Fruit fly (Drosophila melanogaster) whole organism, embryonic: ENCODE measurements around the gene CG45066.

ENCODE experiments used
- Antp ChIP-seq: fragments of 200-800 bp; sonication (Bioruptor generic); optimal IDR thresholded peaks from 3 replicates; lab custom pipeline; 2016; ENCODE audit warnings: missing biosample characterization, missing genetic modification characterization
- BtbVII ChIP-seq: fragments of 200-800 bp; sonication (Bioruptor generic); optimal IDR thresholded peaks from 3 replicates; lab custom pipeline; 2017; ENCODE audit warnings: missing biosample characterization, mild to moderate bottlenecking, missing genetic modification characterization
- CG10959 ChIP-seq: fragments of 200-800 bp; sonication (Bioruptor generic); IDR thresholded peaks from 2 replicates; pipeline ENCODE4 v1.3.6; 2022; ENCODE audit warnings: missing biosample characterization, missing genetic modification characterization
- CG11456 ChIP-seq: fragments of 200-800 bp; sonication (Bioruptor generic); IDR thresholded peaks from 3 replicates; pipeline ENCODE4 v1.3.6; 2022; ENCODE audit warnings: missing biosample characterization, missing genetic modification characterization
- CG13123 ChIP-seq: fragments of 200-800 bp; sonication (Bioruptor generic); optimal IDR thresholded peaks from 2 replicates; lab custom pipeline; 2016; ENCODE audit warnings: missing biosample characterization, missing genetic modification characterization
- CG13894 ChIP-seq: fragments of 200-800 bp; sonication (Bioruptor generic); optimal IDR thresholded peaks from 3 replicates; lab custom pipeline; 2018; ENCODE audit warnings: missing biosample characterization, mild to moderate bottlenecking, missing genetic modification characterization, moderate library complexity
- CG14050 ChIP-seq: fragments of 200-800 bp; sonication (Bioruptor generic); IDR thresholded peaks from 3 replicates; pipeline ENCODE4 v1.3.6; 2022; ENCODE audit warnings: missing biosample characterization, missing genetic modification characterization
- CG1602 ChIP-seq: fragments of 200-800 bp; sonication (Bioruptor generic); optimal IDR thresholded peaks from 3 replicates; lab custom pipeline; 2016; ENCODE audit warnings: missing biosample characterization, missing genetic modification characterization
- CG16815 ChIP-seq: fragments of 200-800 bp; sonication (Bioruptor generic); optimal IDR thresholded peaks from 3 replicates; lab custom pipeline; 2017; ENCODE audit warnings: missing biosample characterization, mild to moderate bottlenecking, missing genetic modification characterization
- CG17385 ChIP-seq: fragments of 200-800 bp; sonication (Bioruptor generic); optimal IDR thresholded peaks from 3 replicates; lab custom pipeline; 2018; ENCODE audit warnings: missing biosample characterization, mild to moderate bottlenecking, missing genetic modification characterization
- CG17802 ChIP-seq: fragments of 200-800 bp; sonication (Bioruptor generic); optimal IDR thresholded peaks from 2 replicates; lab custom pipeline; 2018; ENCODE audit warnings: missing biosample characterization, mild to moderate bottlenecking, missing genetic modification characterization, moderate library complexity
- CG2120 ChIP-seq: fragments of 200-800 bp; sonication (Bioruptor generic); optimal IDR thresholded peaks from 3 replicates; lab custom pipeline; 2016; ENCODE audit warnings: missing biosample characterization, missing genetic modification characterization
- CG30403 ChIP-seq: fragments of 200-800 bp; sonication (Bioruptor generic); optimal IDR thresholded peaks from 3 replicates; lab custom pipeline; 2016; ENCODE audit warnings: missing biosample characterization, missing genetic modification characterization
- CG31388 ChIP-seq: fragments of 200-800 bp; sonication (Bioruptor generic); optimal IDR thresholded peaks from 2 replicates; lab custom pipeline; 2016; ENCODE audit warnings: missing biosample characterization, missing genetic modification characterization
- CG4730 ChIP-seq: fragments of 200-800 bp; sonication (Bioruptor generic); IDR thresholded peaks from 2 replicates; pipeline ENCODE4 v1.3.6; 2022; ENCODE audit warnings: missing biosample characterization, missing genetic modification characterization
- CG6683 ChIP-seq: fragments of 200-800 bp; sonication (Bioruptor generic); optimal IDR thresholded peaks from 2 replicates; lab custom pipeline; 2017; ENCODE audit warnings: missing biosample characterization, mild to moderate bottlenecking, missing genetic modification characterization, missing genetic modification reagents
- CG8388 ChIP-seq: fragments of 200-800 bp; sonication (Bioruptor generic); optimal IDR thresholded peaks from 2 replicates; lab custom pipeline; 2019; ENCODE audit warnings: missing biosample characterization, mild to moderate bottlenecking, missing genetic modification characterization, moderate library complexity
- CG9727 ChIP-seq: fragments of 200-800 bp; sonication (Bioruptor generic); optimal IDR thresholded peaks from 3 replicates; lab custom pipeline; 2017; ENCODE audit warnings: missing biosample characterization, mild to moderate bottlenecking, missing genetic modification characterization
- D19B ChIP-seq: fragments of 200-800 bp; sonication (Bioruptor generic); optimal IDR thresholded peaks from 2 replicates; lab custom pipeline; 2017; ENCODE audit warnings: missing biosample characterization, mild to moderate bottlenecking, missing genetic modification characterization
- Dek ChIP-seq: fragments of 200-800 bp; sonication (Bioruptor generic); optimal IDR thresholded peaks from 3 replicates; lab custom pipeline; 2019; ENCODE audit warnings: missing biosample characterization, mild to moderate bottlenecking, missing genetic modification characterization, moderate library complexity
- Dip3 ChIP-seq: fragments of 200-800 bp; sonication (Bioruptor generic); optimal IDR thresholded peaks from 3 replicates; lab custom pipeline; 2016; ENCODE audit warnings: missing biosample characterization, missing genetic modification characterization
- E2f2 ChIP-seq: fragments of 200-800 bp; sonication (Bioruptor generic); IDR thresholded peaks from 2 replicates; pipeline ENCODE4 v1.3.6; 2022; ENCODE audit warnings: missing biosample characterization, missing genetic modification characterization
- Hmr ChIP-seq: fragments of 200-800 bp; sonication (Bioruptor generic); optimal IDR thresholded peaks from 3 replicates; lab custom pipeline; 2017; ENCODE audit warnings: mild to moderate bottlenecking, missing biosample characterization, missing genetic modification reagents, missing genetic modification characterization
- Hr39 ChIP-seq: fragments of >200 bp; optimal IDR thresholded peaks from 2 replicates; lab custom pipeline; 2017
- Lhr ChIP-seq: fragments of 200-800 bp; sonication (Bioruptor generic); optimal IDR thresholded peaks from 3 replicates; lab custom pipeline; 2017; ENCODE audit warnings: mild to moderate bottlenecking, missing biosample characterization, missing genetic modification reagents, missing genetic modification characterization
- Max ChIP-seq: fragments of 200-800 bp; sonication (Bioruptor generic); optimal IDR thresholded peaks from 2 replicates; lab custom pipeline; 2016; ENCODE audit warnings: missing biosample characterization, mild to moderate bottlenecking, missing genetic modification characterization
- Med ChIP-seq: fragments of 200-800 bp; sonication (Bioruptor generic); peaks from one replicate; lab custom pipeline; 2016; ENCODE audit warnings: missing biosample characterization, missing genetic modification characterization, mild to moderate bottlenecking, inconsistent platforms, moderate library complexity
- Mes4 ChIP-seq: fragments of 200-800 bp; sonication (Bioruptor generic); optimal IDR thresholded peaks from 2 replicates; lab custom pipeline; 2016; ENCODE audit warnings: missing biosample characterization, missing genetic modification characterization
- NC2α ChIP-seq: fragments of 200-800 bp; sonication (Bioruptor generic); optimal IDR thresholded peaks from 2 replicates; lab custom pipeline; 2016; ENCODE audit warnings: missing biosample characterization, missing genetic modification characterization
- Poxn ChIP-seq: fragments of 200-800 bp; sonication (Bioruptor generic); IDR thresholded peaks from 2 replicates; pipeline ENCODE4 v1.3.6; 2022; ENCODE audit warnings: missing biosample characterization, missing genetic modification characterization
- Six4 ChIP-seq: fragments of 200-800 bp; sonication (Bioruptor generic); optimal IDR thresholded peaks from 2 replicates; lab custom pipeline; 2016; ENCODE audit warnings: missing biosample characterization, missing genetic modification characterization
- Sox100B ChIP-seq: fragments of 200-800 bp; sonication (Bioruptor generic); optimal IDR thresholded peaks from 3 replicates; lab custom pipeline; 2018; ENCODE audit warnings: missing biosample characterization, mild to moderate bottlenecking, missing genetic modification characterization
- az2 ChIP-seq: fragments of 200-800 bp; sonication (Bioruptor generic); optimal IDR thresholded peaks from 3 replicates; lab custom pipeline; 2016; ENCODE audit warnings: missing biosample characterization, missing genetic modification characterization
- br ChIP-seq: fragments of >200 bp; optimal IDR thresholded peaks from 2 replicates; lab custom pipeline; 2017
- crc ChIP-seq: fragments of 200-800 bp; sonication (Bioruptor generic); optimal IDR thresholded peaks from 2 replicates; lab custom pipeline; 2016; ENCODE audit warnings: missing biosample characterization, missing genetic modification characterization
- dati ChIP-seq: fragments of 200-800 bp; sonication (Bioruptor generic); IDR thresholded peaks from 2 replicates; pipeline ENCODE4 v1.3.6; 2022; ENCODE audit warnings: missing biosample characterization, missing genetic modification characterization
- ewg ChIP-seq: fragments of 200-800 bp; sonication (Bioruptor generic); optimal IDR thresholded peaks from 3 replicates; lab custom pipeline; 2017; ENCODE audit warnings: mild to moderate bottlenecking, missing biosample characterization, missing genetic modification reagents, missing genetic modification characterization
- fd64A ChIP-seq: fragments of 200-800 bp; sonication (Bioruptor generic); optimal IDR thresholded peaks from 3 replicates; lab custom pipeline; 2018; ENCODE audit warnings: missing biosample characterization, mild to moderate bottlenecking, missing genetic modification characterization
- h ChIP-seq: fragments of >200 bp; optimal IDR thresholded peaks from 2 replicates; lab custom pipeline; 2017
- kah ChIP-seq: fragments of 200-800 bp; sonication (Bioruptor generic); optimal IDR thresholded peaks from 2 replicates; lab custom pipeline; 2018; ENCODE audit warnings: missing biosample characterization, mild to moderate bottlenecking, missing genetic modification characterization
- mld ChIP-seq: fragments of 200-800 bp; sonication (Bioruptor generic); IDR thresholded peaks from 3 replicates; pipeline ENCODE4 v1.3.6; 2022; ENCODE audit warnings: missing biosample characterization, missing genetic modification characterization; ENCODE audit not compliant: partially characterized antibody
- nau ChIP-seq: fragments of 200-800 bp; sonication (Bioruptor generic); optimal IDR thresholded peaks from 3 replicates; lab custom pipeline; 2017; ENCODE audit warnings: missing biosample characterization, mild to moderate bottlenecking, missing genetic modification characterization, missing genetic modification reagents
- nom ChIP-seq: fragments of 200-800 bp; sonication (Bioruptor generic); optimal IDR thresholded peaks from 2 replicates; lab custom pipeline; 2017; ENCODE audit warnings: missing biosample characterization, missing genetic modification characterization, mild to moderate bottlenecking, moderate library complexity, missing genetic modification reagents
- odd ChIP-seq: fragments of 200-800 bp; sonication (Bioruptor generic); optimal IDR thresholded peaks from 2 replicates; lab custom pipeline; 2017; ENCODE audit warnings: missing biosample characterization, mild to moderate bottlenecking, missing genetic modification characterization
- prd ChIP-seq, 3 experiments: fragments of >200 bp in 2 of 3; fragments of 200-800 bp in 1 of 3; sonication (Bioruptor generic) in 1 of 3; optimal IDR thresholded peaks in 2 of 3; IDR thresholded peaks in 1 of 3; 2 replicates in 2 of 3; 3 replicates in 1 of 3; pipeline versions ENCODE4 v1.3.6 to Lab custom; 2017 to 2022; ENCODE audit warnings: missing biosample characterization in 1 of 3, missing genetic modification characterization in 1 of 3
- ranshi ChIP-seq: fragments of 200-800 bp; sonication (Bioruptor generic); IDR thresholded peaks from 2 replicates; pipeline ENCODE4 v1.3.6; 2022; ENCODE audit warnings: missing biosample characterization, missing genetic modification characterization
- row ChIP-seq: fragments of 200-800 bp; sonication (Bioruptor generic); IDR thresholded peaks from 3 replicates; pipeline ENCODE4 v1.3.6; 2022; ENCODE audit warnings: missing biosample characterization, missing genetic modification characterization
- stwl ChIP-seq: fragments of 200-800 bp; sonication (Bioruptor generic); optimal IDR thresholded peaks from 3 replicates; lab custom pipeline; 2018; ENCODE audit warnings: missing biosample characterization, mild to moderate bottlenecking, missing genetic modification characterization, moderate library complexity
- trh ChIP-seq: fragments of 200-800 bp; sonication (Bioruptor generic); optimal IDR thresholded peaks from 2 replicates; lab custom pipeline; 2016; ENCODE audit warnings: missing biosample characterization, missing genetic modification characterization
- zen2 ChIP-seq: fragments of 200-800 bp; sonication (Bioruptor generic); IDR thresholded peaks from 3 replicates; pipeline ENCODE4 v1.3.6; 2022; ENCODE audit warnings: missing biosample characterization, missing genetic modification characterization; ENCODE audit not compliant: partially characterized antibody

Gene CG45066

DNA sequence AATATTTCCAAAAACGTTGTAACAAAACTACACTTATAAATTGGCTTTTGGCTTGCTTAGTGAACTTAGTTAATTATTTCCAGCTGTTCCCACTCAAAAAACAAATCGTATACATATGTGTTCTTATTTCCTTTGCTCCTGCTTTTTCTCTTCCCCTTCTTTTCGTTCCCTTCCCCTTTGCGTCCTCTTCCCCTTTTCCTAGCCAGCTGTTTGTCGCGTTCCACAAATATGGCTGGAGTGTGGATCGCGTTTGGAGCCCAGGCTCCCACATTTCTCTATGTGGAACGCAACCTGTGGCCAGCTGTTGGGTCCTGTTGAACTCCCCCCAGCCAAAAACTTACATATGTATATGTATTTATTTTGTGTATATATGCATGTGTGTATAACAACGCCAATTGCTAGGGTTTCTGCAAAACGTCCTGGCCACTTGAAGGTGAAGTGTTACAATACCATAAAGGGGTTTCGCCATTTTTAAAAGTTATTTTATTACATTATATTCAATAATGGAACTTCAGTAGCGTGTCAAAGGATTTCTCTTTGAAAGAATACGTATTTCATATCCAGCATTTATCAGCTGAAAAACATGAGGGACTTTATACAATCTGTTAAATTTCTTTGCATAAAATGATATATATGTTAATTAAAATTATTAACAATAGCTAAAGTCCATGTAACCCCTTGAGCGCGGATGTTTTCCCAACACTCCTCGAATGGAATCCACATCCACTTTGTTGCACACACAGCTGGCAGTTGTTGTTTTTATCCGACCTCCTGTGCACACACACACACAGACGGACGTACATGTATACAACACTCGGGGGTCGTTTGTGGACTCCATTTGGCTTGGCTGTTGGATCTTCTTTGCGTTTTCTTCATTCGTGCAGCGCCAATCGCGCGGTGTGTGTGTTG, 39.1 kb downstream of the CG45066 start (continued):
- no peak for TF ChIP-seq BtbVII (GFP tag; lab: Kevin White, UChicago)
- TF ChIP-seq Six4 (GFP tag; lab: Kevin White, UChicago) = no peak
- no peak for TF ChIP-seq CG10959
- no peak for TF ChIP-seq CG16815 (GFP tag; lab: Kevin White, UChicago)
- no peak for TF ChIP-seq trh (GFP tag; lab: Kevin White, UChicago)
- no peak for TF ChIP-seq CG31388 (GFP tag; lab: Kevin White, UChicago)
- no peak for TF ChIP-seq CG8388 (GFP tag; lab: Kevin White, UChicago)
- TF ChIP-seq Max (GFP tag; lab: Kevin White, UChicago) = no peak
- no peak for TF ChIP-seq Antp
- TF ChIP-seq CG2120 = peak; percentile 22
- TF ChIP-seq ranshi (GFP tag; lab: Robert Waterston, UW) = no peak
- TF ChIP-seq odd (GFP tag; lab: Kevin White, UChicago) = no peak
- peak; percentile 22 for TF ChIP-seq CG9727 (GFP tag; lab: Kevin White, UChicago)
- no peak for TF ChIP-seq Hmr
- peak; percentile 68 for TF ChIP-seq Med
- no peak for TF ChIP-seq D19B (GFP tag; lab: Kevin White, UChicago)
- no peak for TF ChIP-seq CG30403 (GFP tag; lab: Kevin White, UChicago)
- no peak for TF ChIP-seq CG4730 (GFP tag; lab: Robert Waterston, UW)
- no peak for TF ChIP-seq fd64A (GFP tag; lab: Kevin White, UChicago)
- no peak for TF ChIP-seq crc (GFP tag; lab: Kevin White, UChicago)
- peak; percentile 32 for TF ChIP-seq kah (GFP tag; lab: Kevin White, UChicago)
- TF ChIP-seq CG13123 (GFP tag; lab: Kevin White, UChicago) = no peak
- no peak for TF ChIP-seq prd (optimal IDR thresholded peaks at IDR 0.05; lab: Kevin White, UChicago)
- no peak for TF ChIP-seq prd (GFP tag; IDR thresholded peaks at IDR 0.05; lab: Robert Waterston, UW)
- no peak for TF ChIP-seq zen2
- TF ChIP-seq stwl (tag; lab: Kevin White, UChicago) = no peak
- TF ChIP-seq br (lab: Kevin White, UChicago) = no peak
- no peak for TF ChIP-seq Mes4 (GFP tag; lab: Kevin White, UChicago)
- no peak for TF ChIP-seq dati (GFP tag; lab: Robert Waterston, UW)
- no peak for TF ChIP-seq Sox100B
- no peak for TF ChIP-seq Dek (tag; lab: Kevin White, UChicago)
- no peak for TF ChIP-seq CG11456 (GFP tag; lab: Robert Waterston, UW)
- no peak for TF ChIP-seq mld
- no peak for TF ChIP-seq Lhr (GFP tag; lab: Kevin White, UChicago)
- TF ChIP-seq CG14050 (GFP tag; lab: Robert Waterston, UW) = no peak
- TF ChIP-seq E2f2 (GFP tag; lab: Robert Waterston, UW) = no peak
- no peak for TF ChIP-seq nau (GFP tag; lab: Kevin White, UChicago)
- TF ChIP-seq CG17385 (GFP tag; lab: Kevin White, UChicago) = no peak
- no peak for TF ChIP-seq Hr39 (lab: Kevin White, UChicago)
- no peak for TF ChIP-seq Dip3 (GFP tag; lab: Kevin White, UChicago)
- TF ChIP-seq NC2α (GFP tag; lab: Kevin White, UChicago) = no peak
- TF ChIP-seq CG6683 = no peak
- TF ChIP-seq h (lab: Kevin White, UChicago) = no peak
- TF ChIP-seq ewg (GFP tag; lab: Kevin White, UChicago) = no peak
- no peak for TF ChIP-seq Poxn
- peak; percentile 19 for TF ChIP-seq nom
- no peak for TF ChIP-seq row
- TF ChIP-seq CG13894 (tag; lab: Kevin White, UChicago) = no peak
- no peak for TF ChIP-seq CG17802 (tag; lab: Kevin White, UChicago)
- TF ChIP-seq CG1602 (GFP tag; lab: Kevin White, UChicago) = no peak
- TF ChIP-seq az2 (GFP tag; lab: Kevin White, UChicago) = no peak
